Fruit fly (Drosophila melanogaster): ENCODE data around the gene Acbp2.

Acbp2 gene

dm6 chr3L:7137613-7138189 is 6.0 kb downstream of the Acbp2 start (continued):
- TF ChIP-seq CG6689 (GFP tag; IDR thresholded peaks at IDR 0.05) (no peak), CG6175 (GFP tag; IDR thresholded peaks at IDR 0.05) (peak; percentile 73; the same call in 2 of the 3 replicates), cad (GFP tag; optimal IDR thresholded peaks at IDR 0.05) (peak; percentile 82)

dm6 chr3L:7143283-7143682 is 11.6 kb downstream of the Acbp2 start:
- TF ChIP-seq CG30020 (tag; optimal IDR thresholded peaks at IDR 0.05) (no peak), CG17359 (tag; optimal IDR thresholded peaks at IDR 0.05) (no peak), z (GFP tag; IDR thresholded peaks at IDR 0.05) (peak; percentile 6; the same call in 1 of the 3 replicates), CG34376 (GFP tag; optimal IDR thresholded peaks at IDR 0.05) (no peak), stwl (tag; optimal IDR thresholded peaks at IDR 0.05) (peak; percentile 40), Fer1 (GFP tag; optimal IDR thresholded peaks at IDR 0.05) (no peak), bigmax (GFP tag; optimal IDR thresholded peaks at IDR 0.05) (no peak), repo (GFP tag; optimal IDR thresholded peaks at IDR 0.05) (no peak), CG4854 (GFP tag; optimal IDR thresholded peaks at IDR 0.05) (no peak), gem (tag; optimal IDR thresholded peaks at IDR 0.05) (no peak), Deaf1 (tag; optimal IDR thresholded peaks at IDR 0.05) (no peak), peb (GFP tag; IDR thresholded peaks at IDR 0.05) (no peak)

- no peak for TF ChIP-seq ftz-f1 (GFP tag; optimal IDR thresholded peaks at IDR 0.05)
- TF ChIP-seq sug (tag; optimal IDR thresholded peaks at IDR 0.05), result no peak
- TF ChIP-seq Drgx (GFP tag; IDR thresholded peaks at IDR 0.05), result peak; percentile 56; the same call in 1 of the 2 replicates
- no peak for TF ChIP-seq caup (GFP tag; optimal IDR thresholded peaks at IDR 0.05; ENCODE audit: severe bottlenecking)
- TF ChIP-seq CG4854 (GFP tag; optimal IDR thresholded peaks at IDR 0.05), result no peak
- peak; percentile 63 for TF ChIP-seq sens (GFP tag)
- no peak for TF ChIP-seq CG18599 (GFP tag; optimal IDR thresholded peaks at IDR 0.05)
- TF ChIP-seq Nf-YB (GFP tag; optimal IDR thresholded peaks at IDR 0.05), result no peak
- TF ChIP-seq CG3847 (GFP tag; IDR thresholded peaks at IDR 0.05), result no peak
- TF ChIP-seq pita (GFP tag; optimal IDR thresholded peaks at IDR 0.05), result no peak
- no peak for TF ChIP-seq eyg (GFP tag; optimal IDR thresholded peaks at IDR 0.05)
- TF ChIP-seq peb (GFP tag; IDR thresholded peaks at IDR 0.05), result no peak
- no peak for TF ChIP-seq D19B (GFP tag; optimal IDR thresholded peaks at IDR 0.05)
- no peak for TF ChIP-seq Nf-YC (tag; optimal IDR thresholded peaks at IDR 0.05)
- TF ChIP-seq Pdp1 (GFP tag; optimal IDR thresholded peaks at IDR 0.05), result no peak
- no peak for TF ChIP-seq CG17359 (tag; optimal IDR thresholded peaks at IDR 0.05)
These were observed 16.1 kb downstream of the Acbp2 start for dm6 chr3L:7147796-7148195.

- TF ChIP-seq CG15073 (GFP tag; optimal IDR thresholded peaks at IDR 0.05), result no peak
- TF ChIP-seq Ada2b (GFP tag; IDR thresholded peaks at IDR 0.05), result no peak
- peak; percentile 24 for TF ChIP-seq oc (tag; optimal IDR thresholded peaks at IDR 0.05)
- TF ChIP-seq twi (tag; optimal IDR thresholded peaks at IDR 0.05), result peak; percentile 22
- TF ChIP-seq crp (GFP tag; optimal IDR thresholded peaks at IDR 0.05), result no peak
- no peak for TF ChIP-seq HmgD (GFP tag; optimal IDR thresholded peaks at IDR 0.05)
- no peak for TF ChIP-seq CG16813 (GFP tag; IDR thresholded peaks at IDR 0.05; ENCODE audit: partially characterized antibody)
- TF ChIP-seq Neu2 (GFP tag; optimal IDR thresholded peaks at IDR 0.05; ENCODE audit: borderline replicate concordance), result no peak
- TF ChIP-seq CG18599 (GFP tag; optimal IDR thresholded peaks at IDR 0.05), result no peak
- TF ChIP-seq aop (GFP tag; IDR thresholded peaks at IDR 0.05), result no peak
- TF ChIP-seq CG34422 (GFP tag; IDR thresholded peaks at IDR 0.05), result no peak
- TF ChIP-seq HLH4C (GFP tag; IDR thresholded peaks at IDR 0.05; ENCODE audit: partially characterized antibody), result 0 out of 3 replicates have a peak, but pooled peaks have one; percentile 26
- no peak for TF ChIP-seq Oaz (GFP tag; IDR thresholded peaks at IDR 0.05)
- TF ChIP-seq Lpt (GFP tag; optimal IDR thresholded peaks at IDR 0.05), result no peak
- no peak for TF ChIP-seq Atf-2 (GFP tag; optimal IDR thresholded peaks at IDR 0.05)
- no peak for TF ChIP-seq exex (tag; optimal IDR thresholded peaks at IDR 0.05)
- TF ChIP-seq pum (GFP tag; optimal IDR thresholded peaks at IDR 0.05), result no peak
- no peak for TF ChIP-seq klu (GFP tag; IDR thresholded peaks at IDR 0.05)
- peak; percentile 64 for TF ChIP-seq cg (GFP tag; optimal IDR thresholded peaks at IDR 0.05)
- no peak for TF ChIP-seq Atf6 (GFP tag; IDR thresholded peaks at IDR 0.05)
These were observed 17.7 kb downstream of the Acbp2 start for dm6 chr3L:7149388-7149787.
